Fruit fly (Drosophila melanogaster): ENCODE results near the gene Top2.

Top2 gene

dm6 chr2L:19416602-19417497, 36.4 kb downstream of the Top2 start, which contains the start of gene Lectin-galC1 (continued):
- TF ChIP-seq CG4404 (GFP tag; IDR thresholded peaks at IDR 0.05) (peak; percentile 77), hbn (GFP tag; IDR thresholded peaks at IDR 0.05; ENCODE audit: partially characterized antibody) (no peak), oc (tag; optimal IDR thresholded peaks at IDR 0.05) (peak; percentile 90), ara (GFP tag; IDR thresholded peaks at IDR 0.05) (peak; percentile 89), CG10147 (GFP tag; optimal IDR thresholded peaks at IDR 0.05) (peak; percentile 80), CG6254 (GFP tag; optimal IDR thresholded peaks at IDR 0.05) (peak; percentile 81), YL-1 (GFP tag; optimal IDR thresholded peaks at IDR 0.05) (peak; percentile 70), vfl (GFP tag; optimal IDR thresholded peaks at IDR 0.05) (peak; percentile 50), gce (GFP tag; IDR thresholded peaks at IDR 0.05) (peak; percentile 72; the same call in 2 of the 3 replicates), CG1233 (GFP tag; optimal IDR thresholded peaks at IDR 0.05) (peak; percentile 85), CG15514 (GFP tag; optimal IDR thresholded peaks at IDR 0.05) (peak; percentile 63), CG4820 (GFP tag; optimal IDR thresholded peaks at IDR 0.05) (peak; percentile 90), cad (GFP tag; optimal IDR thresholded peaks at IDR 0.05) (no peak), Eip74EF (GFP tag; optimal IDR thresholded peaks at IDR 0.05) (peak in 1 of 2 experiments; percentile 89), CG8388 (GFP tag; optimal IDR thresholded peaks at IDR 0.05) (peak; percentile 87), mirr (GFP tag; optimal IDR thresholded peaks at IDR 0.05) (peak; percentile 51), dati (GFP tag; IDR thresholded peaks at IDR 0.05) (peak; percentile 47), MBD-R2 (GFP tag; IDR thresholded peaks at IDR 0.05) (peak; percentile 42; the same call in 1 of the 2 replicates), scrt (GFP tag; optimal IDR thresholded peaks at IDR 0.05) (peak; percentile 72), CG17912 (GFP tag; optimal IDR thresholded peaks at IDR 0.05) (peak; percentile 29), CG1529 (GFP tag; optimal IDR thresholded peaks at IDR 0.05) (peak; percentile 86), crp (GFP tag; optimal IDR thresholded peaks at IDR 0.05) (peak in 1 of 2 experiments; percentile 52), CG7839 (tag; optimal IDR thresholded peaks at IDR 0.05) (peak; percentile 89), ato (GFP tag; IDR thresholded peaks at IDR 0.05; ENCODE audit: partially characterized antibody) (no peak), B-H1 (GFP tag; IDR thresholded peaks at IDR 0.05) (peak; percentile 81), Dfd (GFP tag; optimal IDR thresholded peaks at IDR 0.05) (no peak), CG16779 (GFP tag; IDR thresholded peaks at IDR 0.05) (no peak), ro (GFP tag; IDR thresholded peaks at IDR 0.05) (no peak; the same call in 1 of the 2 replicates), HHEX (GFP tag; optimal IDR thresholded peaks at IDR 0.05) (peak; percentile 84), CG11456 (GFP tag; IDR thresholded peaks at IDR 0.05) (peak; percentile 82), CG17385 (GFP tag; optimal IDR thresholded peaks at IDR 0.05) (peak; percentile 81), CG1792 (GFP tag; optimal IDR thresholded peaks at IDR 0.05) (peak; percentile 82), CG15696 (tag; optimal IDR thresholded peaks at IDR 0.05) (peak; percentile 81), CG2889 (GFP tag; IDR thresholded peaks at IDR 0.05) (peak; percentile 70; the same call in 2 of the 3 replicates), CG12942 (GFP tag; optimal IDR thresholded peaks at IDR 0.05) (peak; percentile 82), CG8089 (GFP tag; optimal IDR thresholded peaks at IDR 0.05) (peak; percentile 89), Fer3 (tag; optimal IDR thresholded peaks at IDR 0.05) (peak; percentile 80), Dad (GFP tag; optimal IDR thresholded peaks at IDR 0.05) (peak; percentile 84), TFAM (GFP tag; optimal IDR thresholded peaks at IDR 0.05) (no peak), CG16813 (GFP tag; IDR thresholded peaks at IDR 0.05; ENCODE audit: partially characterized antibody) (no peak), CG3838 (GFP tag; optimal IDR thresholded peaks at IDR 0.05) (peak; percentile 72), Opbp (GFP tag; IDR thresholded peaks at IDR 0.05; ENCODE audit: partially characterized antibody) (no peak), wek (GFP tag; optimal IDR thresholded peaks at IDR 0.05) (peak; percentile 57), CG9876 (GFP tag; optimal IDR thresholded peaks at IDR 0.05) (peak; percentile 67), Blimp-1 (GFP tag; optimal IDR thresholded peaks at IDR 0.05) (peak; percentile 87), CG13624 (GFP tag; optimal IDR thresholded peaks at IDR 0.05) (peak; percentile 82), CG18599 (GFP tag; optimal IDR thresholded peaks at IDR 0.05) (peak; percentile 77)

All from whole organism, embryonic.